Worm (Caenorhabditis elegans): Measurements from ENCODE around the gene ergi-3.

ce11 chrX:15591068-15591467 lies 25.5 kb downstream of the ergi-3 start, which contains the start of gene usp-33:
- TF ChIP-seq hpl-2 (GFP tag; optimal IDR thresholded peaks at IDR 0.05) (no peak), snu-23 (GFP tag; optimal IDR thresholded peaks at IDR 0.05) (no peak), fkh-4 (tag; optimal IDR thresholded peaks at IDR 0.05; ENCODE audit: borderline replicate concordance) (no peak), mdl-1 (tag; optimal IDR thresholded peaks at IDR 0.05) (no peak), egl-27 (tag; optimal IDR thresholded peaks at IDR 0.05) (no peak)
